Fruit fly (Drosophila melanogaster): ENCODE data around the gene Sras.
A peak's percentile ranks its signal among the peaks of the same experiment; 100 is the strongest.

The Sras gene

dm6 chr3L:5556195-5556594 lies 7.4 kb upstream of the Sras start:
- TF ChIP-seq psq (optimal IDR thresholded peaks at IDR 0.05) (no peak), EcR (GFP tag; optimal IDR thresholded peaks at IDR 0.05) (no peak), CG8478 (optimal IDR thresholded peaks at IDR 0.05) (no peak), Dll (optimal IDR thresholded peaks at IDR 0.05) (no peak), pan (optimal IDR thresholded peaks at IDR 0.05) (no peak), usp (GFP tag; optimal IDR thresholded peaks at IDR 0.05) (no peak)

dm6 chr3L:5561341-5561740 lies 2.2 kb upstream of the Sras start, which contains the start of gene sinu:
sinu (minus strand) TSS chr3L:5561598.
- no peak for TF ChIP-seq Dll (optimal IDR thresholded peaks at IDR 0.05)
- no peak for TF ChIP-seq psq (optimal IDR thresholded peaks at IDR 0.05)
- no peak for TF ChIP-seq EcR (GFP tag; optimal IDR thresholded peaks at IDR 0.05)
- TF ChIP-seq pan (optimal IDR thresholded peaks at IDR 0.05), result no peak
- TF ChIP-seq usp (GFP tag; optimal IDR thresholded peaks at IDR 0.05), result no peak
- no peak for TF ChIP-seq CG8478 (optimal IDR thresholded peaks at IDR 0.05)

dm6 chr3L:5562584-5562983 lies 990 bp upstream of the Sras start:
- TF ChIP-seq usp (GFP tag; optimal IDR thresholded peaks at IDR 0.05) (no peak), psq (optimal IDR thresholded peaks at IDR 0.05) (no peak), Dll (optimal IDR thresholded peaks at IDR 0.05) (no peak), EcR (GFP tag; optimal IDR thresholded peaks at IDR 0.05) (no peak), CG8478 (optimal IDR thresholded peaks at IDR 0.05) (no peak), pan (optimal IDR thresholded peaks at IDR 0.05) (no peak)

dm6 chr3L:5565051-5565688 lies 1.6 kb downstream of the Sras start, which contains the start of gene bc10:
bc10 (plus strand) TSS chr3L:5565231.
- TF ChIP-seq usp (GFP tag; optimal IDR thresholded peaks at IDR 0.05), result no peak
- no peak for TF ChIP-seq Dll (optimal IDR thresholded peaks at IDR 0.05)
- no peak for TF ChIP-seq psq (optimal IDR thresholded peaks at IDR 0.05)
- TF ChIP-seq CG8478 (optimal IDR thresholded peaks at IDR 0.05), result no peak
- TF ChIP-seq EcR (GFP tag; optimal IDR thresholded peaks at IDR 0.05), result no peak
- no peak for TF ChIP-seq pan (optimal IDR thresholded peaks at IDR 0.05)

dm6 chr3L:5568361-5568760 lies 4.8 kb downstream of the Sras start:
- no peak for TF ChIP-seq CG8478 (optimal IDR thresholded peaks at IDR 0.05)
- TF ChIP-seq Dll (optimal IDR thresholded peaks at IDR 0.05), result no peak
- TF ChIP-seq psq (optimal IDR thresholded peaks at IDR 0.05), result no peak
- TF ChIP-seq EcR (GFP tag; optimal IDR thresholded peaks at IDR 0.05), result no peak
- TF ChIP-seq usp (GFP tag; optimal IDR thresholded peaks at IDR 0.05), result no peak
- TF ChIP-seq pan (optimal IDR thresholded peaks at IDR 0.05), result no peak

dm6 chr3L:5569724-5570123 lies 6.2 kb downstream of the Sras start:
- TF ChIP-seq Dll (optimal IDR thresholded peaks at IDR 0.05) (no peak), CG8478 (optimal IDR thresholded peaks at IDR 0.05) (no peak), pan (optimal IDR thresholded peaks at IDR 0.05) (no peak), psq (optimal IDR thresholded peaks at IDR 0.05) (no peak), usp (GFP tag; optimal IDR thresholded peaks at IDR 0.05) (no peak), EcR (GFP tag; optimal IDR thresholded peaks at IDR 0.05) (no peak)

- no peak for TF ChIP-seq CG8478 (optimal IDR thresholded peaks at IDR 0.05)
- TF ChIP-seq Dll (optimal IDR thresholded peaks at IDR 0.05), result peak; percentile 9
These were observed 7.5 kb downstream of the Sras start for dm6 chr3L:5571051-5571450.

dm6 chr3L:5575524-5575923 lies 11.9 kb downstream of the Sras start:
- TF ChIP-seq CG8478 (optimal IDR thresholded peaks at IDR 0.05) (no peak), EcR (GFP tag; optimal IDR thresholded peaks at IDR 0.05) (no peak), psq (optimal IDR thresholded peaks at IDR 0.05) (no peak), usp (GFP tag; optimal IDR thresholded peaks at IDR 0.05) (no peak), pan (optimal IDR thresholded peaks at IDR 0.05) (no peak), Dll (optimal IDR thresholded peaks at IDR 0.05) (no peak)

dm6 chr3L:5576543-5576942 lies 13.0 kb downstream of the Sras start:
- TF ChIP-seq psq (optimal IDR thresholded peaks at IDR 0.05), result no peak
- no peak for TF ChIP-seq CG8478 (optimal IDR thresholded peaks at IDR 0.05)
- no peak for TF ChIP-seq EcR (GFP tag; optimal IDR thresholded peaks at IDR 0.05)
- TF ChIP-seq Dll (optimal IDR thresholded peaks at IDR 0.05), result no peak
- TF ChIP-seq pan (optimal IDR thresholded peaks at IDR 0.05), result no peak
- no peak for TF ChIP-seq usp (GFP tag; optimal IDR thresholded peaks at IDR 0.05)

dm6 chr3L:5577250-5578138 lies 13.9 kb downstream of the Sras start, which contains the start of gene Msr-110:
Msr-110 (minus strand) TSS chr3L:5577348.
- TF ChIP-seq pan (optimal IDR thresholded peaks at IDR 0.05), result no peak
- TF ChIP-seq psq (optimal IDR thresholded peaks at IDR 0.05), result no peak
- no peak for TF ChIP-seq EcR (GFP tag; optimal IDR thresholded peaks at IDR 0.05)
- TF ChIP-seq Dll (optimal IDR thresholded peaks at IDR 0.05), result no peak
- TF ChIP-seq CG8478 (optimal IDR thresholded peaks at IDR 0.05), result no peak
- TF ChIP-seq usp (GFP tag; optimal IDR thresholded peaks at IDR 0.05), result no peak

- TF ChIP-seq EcR (GFP tag; optimal IDR thresholded peaks at IDR 0.05) (no peak), CG8478 (optimal IDR thresholded peaks at IDR 0.05) (no peak), Dll (optimal IDR thresholded peaks at IDR 0.05) (no peak), usp (GFP tag; optimal IDR thresholded peaks at IDR 0.05) (no peak)
These were observed 15.0 kb downstream of the Sras start for dm6 chr3L:5578595-5578994.

- TF ChIP-seq EcR (GFP tag; optimal IDR thresholded peaks at IDR 0.05) (no peak), psq (optimal IDR thresholded peaks at IDR 0.05) (no peak), pan (optimal IDR thresholded peaks at IDR 0.05) (no peak), usp (GFP tag; optimal IDR thresholded peaks at IDR 0.05) (no peak), Dll (optimal IDR thresholded peaks at IDR 0.05) (no peak), CG8478 (optimal IDR thresholded peaks at IDR 0.05) (no peak)
These were observed 16.2 kb downstream of the Sras start for dm6 chr3L:5579762-5580161.

Measured in whole organism.